Worm (Caenorhabditis elegans) whole organism, L1 larva: ENCODE measurements around the gene Y54E2A.7.
A peak's percentile ranks its signal among the peaks of the same experiment; 100 is the strongest.

Experiments
- C16A3.4 ChIP-seq: fragments of 150-350 bp; optimal IDR thresholded peaks from 2 replicates; lab custom pipeline; 2014; ENCODE audit warnings: missing biosample characterization, missing genetic modification characterization
- F16B12.6 ChIP-seq: fragments of 150-350 bp; optimal IDR thresholded peaks from 2 replicates; lab custom pipeline; 2014; ENCODE audit warnings: missing biosample characterization, missing genetic modification characterization
- blmp-1 ChIP-seq: fragments of 150-350 bp; optimal IDR thresholded peaks from 2 replicates; lab custom pipeline; 2014; ENCODE audit warnings: missing biosample characterization, missing genetic modification characterization
- ceh-63 ChIP-seq: fragments of 200-800 bp; sonication (Bioruptor generic); optimal IDR thresholded peaks from 2 replicates; lab custom pipeline; 2018; ENCODE audit warnings: mild to moderate bottlenecking, missing genetic modification characterization, missing compliant biosample characterization
- ceh-8 ChIP-seq: fragments of 200-800 bp; sonication (Bioruptor generic); optimal IDR thresholded peaks from 2 replicates; lab custom pipeline; 2018; ENCODE audit warnings: mild to moderate bottlenecking, missing genetic modification characterization, moderate library complexity, missing compliant biosample characterization
- ceh-82 ChIP-seq, 3 experiments: fragments of 150-350 bp in 1 of 3; sonication (generic microtip) in 2 of 3; optimal IDR thresholded peaks; 2 replicates each; lab custom pipeline; 2014 to 2017; ENCODE audit warnings: missing biosample characterization in 3 of 3, missing genetic modification characterization in 3 of 3
- ceh-88 ChIP-seq: fragments of 200-800 bp; sonication (Bioruptor generic); IDR thresholded peaks from 2 replicates; pipeline ENCODE4 v1.3.6; 2022; ENCODE audit warnings: missing genetic modification characterization, missing compliant biosample characterization
- ceh-90 ChIP-seq: sonication (generic microtip); optimal IDR thresholded peaks from 2 replicates; lab custom pipeline; 2016; ENCODE audit warnings: missing genetic modification characterization, missing compliant biosample characterization
- ces-1 ChIP-seq: fragments of 150-350 bp; optimal IDR thresholded peaks from 2 replicates; lab custom pipeline; 2014; ENCODE audit warnings: missing biosample characterization, missing genetic modification reagents, missing genetic modification characterization
- dpl-1 ChIP-seq, 3 experiments: fragments of 150-350 bp in 2 of 3; sonication (generic microtip) in 1 of 3; optimal IDR thresholded peaks; 2 replicates each; lab custom pipeline; 2014 to 2017; ENCODE audit warnings: missing biosample characterization in 3 of 3, missing genetic modification characterization in 3 of 3, missing genetic modification reagents in 3 of 3
- efl-1 ChIP-seq, 4 experiments: fragments of 150-350 bp; optimal IDR thresholded peaks in 3 of 4; peaks in 1 of 4; 1 replicate in 1 of 4; 2 replicates in 3 of 4; lab custom pipeline; 2014; ENCODE audit warnings: missing biosample characterization in 2 of 4, missing genetic modification characterization in 2 of 4, missing genetic modification reagents in 2 of 4
- efl-3 ChIP-seq: fragments of 200-800 bp; sonication (Bioruptor generic); optimal IDR thresholded peaks from 2 replicates; lab custom pipeline; 2018; ENCODE audit warnings: mild to moderate bottlenecking, missing genetic modification characterization, missing compliant biosample characterization
- elt-2 ChIP-seq: sonication (generic microtip); optimal IDR thresholded peaks from 2 replicates; lab custom pipeline; 2016; ENCODE audit warnings: missing genetic modification characterization, mild to moderate bottlenecking, inconsistent platforms, missing compliant biosample characterization, missing genetic modification reagents
- fkh-4 ChIP-seq: sonication (generic microtip); optimal IDR thresholded peaks from 2 replicates; lab custom pipeline; 2016; ENCODE audit warnings: missing compliant biosample characterization, missing genetic modification characterization, borderline replicate concordance
- fkh-8 ChIP-seq: sonication (generic microtip); optimal IDR thresholded peaks from 2 replicates; lab custom pipeline; 2016; ENCODE audit warnings: mild to moderate bottlenecking, missing genetic modification characterization, missing compliant biosample characterization
- fos-1 ChIP-seq: fragments of 150-350 bp; optimal IDR thresholded peaks from 2 replicates; lab custom pipeline; 2014; ENCODE audit warnings: missing biosample characterization, missing genetic modification characterization
- irx-1 ChIP-seq: sonication (generic microtip); optimal IDR thresholded peaks from 2 replicates; lab custom pipeline; 2016; ENCODE audit warnings: missing genetic modification characterization, missing compliant biosample characterization
- isw-1 ChIP-seq: fragments of 200-800 bp; sonication (Bioruptor generic); IDR thresholded peaks from 2 replicates; pipeline ENCODE4 v1.3.6; 2022; ENCODE audit warnings: missing genetic modification characterization, missing compliant biosample characterization
- jun-1 ChIP-seq: fragments of 150-350 bp; optimal IDR thresholded peaks from 2 replicates; lab custom pipeline; 2014; ENCODE audit warnings: missing biosample characterization, missing genetic modification reagents, missing genetic modification characterization
- lin-13 ChIP-seq: fragments of 150-350 bp; optimal IDR thresholded peaks from 2 replicates; lab custom pipeline; 2014; ENCODE audit warnings: missing biosample characterization, missing genetic modification reagents, missing genetic modification characterization
- lin-14 ChIP-seq: fragments of 200-800 bp; sonication (Bioruptor generic); optimal IDR thresholded peaks from 2 replicates; lab custom pipeline; 2018; ENCODE audit warnings: mild to moderate bottlenecking, missing genetic modification characterization, moderate library complexity, missing compliant biosample characterization
- lin-15B ChIP-seq: fragments of 150-350 bp; sonication (generic microtip); optimal IDR thresholded peaks from 3 replicates; lab custom pipeline; 2014; ENCODE audit warnings: missing biosample characterization, missing genetic modification characterization
- lin-35 ChIP-seq, 2 experiments: fragments of 150-350 bp; optimal IDR thresholded peaks; 2 replicates each; lab custom pipeline; 2014; ENCODE audit warnings: missing biosample characterization in 2 of 2, missing genetic modification characterization in 2 of 2, missing genetic modification reagents in 2 of 2
- lir-3 ChIP-seq: sonication (generic microtip); optimal IDR thresholded peaks from 2 replicates; lab custom pipeline; 2016; ENCODE audit warnings: mild to moderate bottlenecking, missing genetic modification characterization, moderate library complexity, missing compliant biosample characterization; ENCODE audit not compliant: poor library complexity
- lsy-2 ChIP-seq, 2 experiments: fragments of 150-350 bp; optimal IDR thresholded peaks; 2 replicates each; lab custom pipeline; 2014; ENCODE audit warnings: missing biosample characterization in 2 of 2, missing genetic modification characterization in 2 of 2
- mef-2 ChIP-seq: fragments of 150-350 bp; optimal IDR thresholded peaks from 2 replicates; lab custom pipeline; 2014; ENCODE audit warnings: missing biosample characterization, missing genetic modification characterization
- mep-1 ChIP-seq: fragments of 150-350 bp; optimal IDR thresholded peaks from 2 replicates; lab custom pipeline; 2014; ENCODE audit warnings: missing biosample characterization, missing genetic modification characterization
- nhr-11 ChIP-seq: fragments of 150-350 bp; optimal IDR thresholded peaks from 2 replicates; lab custom pipeline; 2014; ENCODE audit warnings: missing biosample characterization, missing genetic modification characterization
- nhr-12 ChIP-seq: sonication (generic microtip); optimal IDR thresholded peaks from 2 replicates; lab custom pipeline; 2017; ENCODE audit warnings: missing biosample characterization, missing genetic modification characterization
- nhr-19 ChIP-seq: fragments of 200-800 bp; sonication (Bioruptor generic); conservative IDR thresholded peaks from 2 replicates; pipeline ENCODE4 v1.3.6; 2022; ENCODE audit warnings: missing genetic modification characterization, missing compliant biosample characterization
- nhr-237 ChIP-seq: fragments of 150-350 bp; optimal IDR thresholded peaks from 2 replicates; lab custom pipeline; 2014; ENCODE audit warnings: missing biosample characterization, missing genetic modification characterization
- nhr-71 ChIP-seq: sonication (generic microtip); optimal IDR thresholded peaks from 2 replicates; lab custom pipeline; 2016; ENCODE audit warnings: mild to moderate bottlenecking, missing genetic modification characterization, moderate library complexity, missing compliant biosample characterization
- pag-3 ChIP-seq: sonication (generic microtip); optimal IDR thresholded peaks from 2 replicates; lab custom pipeline; 2017; ENCODE audit warnings: missing genetic modification characterization, mild to moderate bottlenecking, missing compliant biosample characterization, antibody characterized with exemption, borderline replicate concordance; ENCODE audit not compliant: insufficient read depth
- pax-3 ChIP-seq: fragments of 200-800 bp; sonication (Bioruptor generic); optimal IDR thresholded peaks from 2 replicates; lab custom pipeline; 2018; ENCODE audit warnings: mild to moderate bottlenecking, missing genetic modification characterization, moderate library complexity, missing compliant biosample characterization
- snpc-4 ChIP-seq: fragments of 150-350 bp; optimal IDR thresholded peaks from 2 replicates; lab custom pipeline; 2014; ENCODE audit warnings: missing biosample characterization, missing genetic modification characterization
- sup-37 ChIP-seq: fragments of 200-800 bp; sonication (Bioruptor generic); optimal IDR thresholded peaks from 2 replicates; lab custom pipeline; 2018; ENCODE audit warnings: mild to moderate bottlenecking, missing genetic modification characterization, missing compliant biosample characterization
- swsn-7 ChIP-seq: sonication (generic microtip); optimal IDR thresholded peaks from 2 replicates; lab custom pipeline; 2016; ENCODE audit warnings: missing genetic modification characterization, missing compliant biosample characterization
- tbx-2 ChIP-seq: sonication (generic microtip); optimal IDR thresholded peaks from 2 replicates; lab custom pipeline; 2016; ENCODE audit warnings: missing genetic modification characterization, missing compliant biosample characterization
- tlp-1 ChIP-seq: fragments of 150-350 bp; optimal IDR thresholded peaks from 2 replicates; lab custom pipeline; 2014; ENCODE audit warnings: missing biosample characterization, missing genetic modification characterization
- unc-98 ChIP-seq: fragments of 200-800 bp; sonication (Bioruptor generic); IDR thresholded peaks from 2 replicates; pipeline ENCODE4 v1.3.6; 2022; ENCODE audit warnings: missing genetic modification characterization, missing compliant biosample characterization
- vab-15 ChIP-seq: sonication (generic microtip); optimal IDR thresholded peaks from 2 replicates; lab custom pipeline; 2017; ENCODE audit warnings: missing genotype, mild to moderate bottlenecking, missing genetic modification characterization, missing compliant biosample characterization
- xbp-1 ChIP-seq: sonication (generic microtip); optimal IDR thresholded peaks from 2 replicates; lab custom pipeline; 2016; ENCODE audit warnings: missing genetic modification characterization, missing compliant biosample characterization
- ztf-11 ChIP-seq, 2 experiments: sonication (generic microtip); optimal IDR thresholded peaks; 2 replicates each; lab custom pipeline; 2016 to 2017; ENCODE audit warnings: missing genetic modification characterization in 2 of 2, missing biosample characterization in 1 of 2, missing compliant biosample characterization in 1 of 2

Gene Y54E2A.7

ce11 chrII:14810609-14811008 lies 37.8 kb upstream of the Y54E2A.7 start (continued):
- no peak for TF ChIP-seq lin-13 (GFP tag; lab: Kevin White, UChicago)

ce11 chrII:14808686-14809085 lies 35.9 kb upstream of the Y54E2A.7 start, which contains the start of gene W01D2.6:
Gene W01D2.6 (plus strand): TSS chrII:14808986.
- no peak for TF ChIP-seq ceh-82 (tag; optimal IDR thresholded peaks at IDR 0.05; lab: Kevin White, UChicago)
- no peak for TF ChIP-seq lin-35 (GFP tag; optimal IDR thresholded peaks at IDR 0.05; lab: Kevin White, UChicago)
- TF ChIP-seq F16B12.6: no peak
- no peak for TF ChIP-seq isw-1 (GFP tag; lab: Robert Waterston, UW)
- no peak for TF ChIP-seq unc-98 (GFP tag; lab: Robert Waterston, UW)
- no peak for TF ChIP-seq ztf-11 (tag; optimal IDR thresholded peaks at IDR 0.05; lab: Kevin White, UChicago)
- no peak for TF ChIP-seq pag-3
- TF ChIP-seq dpl-1 (GFP tag; optimal IDR thresholded peaks at IDR 0.05; lab: Kevin White, UChicago): no peak
- TF ChIP-seq nhr-237 (tag; lab: Kevin White, UChicago): no peak
- no peak for TF ChIP-seq snpc-4 (tag; lab: Kevin White, UChicago)
- TF ChIP-seq irx-1 (tag; lab: Kevin White, UChicago): no peak
- TF ChIP-seq elt-2 (tag; lab: Kevin White, UChicago): no peak
- no peak for TF ChIP-seq fkh-8 (tag; lab: Kevin White, UChicago)
- no peak for TF ChIP-seq lin-14
- no peak for TF ChIP-seq mef-2 (tag; lab: Kevin White, UChicago)
- TF ChIP-seq, all 84 proteins: peak for 0

ce11 chrII:14805686-14806085 lies 32.9 kb upstream of the Y54E2A.7 start, which contains the start of gene srt-11:
Gene srt-11 (plus strand): TSS chrII:14805986.
- TF ChIP-seq efl-1 (optimal IDR thresholded peaks at IDR 0.05; lab: Kevin White, UChicago) (no peak), efl-1 (GFP tag; optimal IDR thresholded peaks at IDR 0.05 in 1 of 2; lab: Kevin White, UChicago) (peak in 1 of 2 experiments; percentile 51), ceh-90 (tag; lab: Kevin White, UChicago) (no peak), tbx-2 (tag; lab: Kevin White, UChicago) (no peak), nhr-11 (tag; lab: Kevin White, UChicago) (no peak), F16B12.6 (no peak), fkh-4 (tag; lab: Kevin White, UChicago) (no peak), nhr-71 (no peak), ceh-8 (GFP tag; lab: Kevin White, UChicago) (peak; percentile 3)

- TF ChIP-seq ceh-82 (tag; optimal IDR thresholded peaks at IDR 0.05; lab: Kevin White, UChicago): peak; percentile 50 to 66 (median 60)
- peak; percentile 84 for TF ChIP-seq swsn-7 (tag; lab: Kevin White, UChicago)
- peak; percentile 46 to 54 for TF ChIP-seq lin-35 (GFP tag; optimal IDR thresholded peaks at IDR 0.05; lab: Kevin White, UChicago)
- no peak for TF ChIP-seq nhr-12 (tag; lab: Kevin White, UChicago)
- no peak for TF ChIP-seq ceh-63 (GFP tag; lab: Kevin White, UChicago)
- TF ChIP-seq xbp-1 (tag; lab: Kevin White, UChicago): peak; percentile 69
- peak; percentile 31 for TF ChIP-seq elt-2 (tag; lab: Kevin White, UChicago)
- peak; percentile 59 for TF ChIP-seq efl-3 (GFP tag; lab: Kevin White, UChicago)
- peak; percentile 48 for TF ChIP-seq blmp-1
- TF ChIP-seq jun-1 (tag; lab: Kevin White, UChicago): peak; percentile 37
- peak; percentile 59 for TF ChIP-seq sup-37 (GFP tag; lab: Kevin White, UChicago)
- TF ChIP-seq lsy-2 (tag; optimal IDR thresholded peaks at IDR 0.05; lab: Kevin White, UChicago): peak; percentile 62 to 65
- TF ChIP-seq ceh-88: peak; percentile 54; the same call in 1 of the 2 replicates
- TF ChIP-seq ces-1 (GFP tag; lab: Kevin White, UChicago): no peak
- TF ChIP-seq ceh-8 (GFP tag; lab: Kevin White, UChicago): peak; percentile 64
- TF ChIP-seq fos-1: no peak
- TF ChIP-seq lin-13 (GFP tag; lab: Kevin White, UChicago): peak; percentile 28
- no peak for TF ChIP-seq nhr-11 (tag; lab: Kevin White, UChicago)
- TF ChIP-seq mep-1 (tag; lab: Kevin White, UChicago): peak; percentile 26
- peak; percentile 73 for TF ChIP-seq lin-14
- TF ChIP-seq pax-3: peak; percentile 13
- TF ChIP-seq snpc-4 (tag; lab: Kevin White, UChicago): peak; percentile 99
- TF ChIP-seq tlp-1 (tag; lab: Kevin White, UChicago): no peak
- TF ChIP-seq lir-3: peak; percentile 32
- peak; percentile 47 for TF ChIP-seq vab-15 (tag; lab: Kevin White, UChicago)
- TF ChIP-seq ceh-90 (tag; lab: Kevin White, UChicago): no peak
- TF ChIP-seq nhr-237 (tag; lab: Kevin White, UChicago): no peak
- TF ChIP-seq C16A3.4: peak; percentile 47
- peak; percentile 82 for TF ChIP-seq nhr-19 (GFP tag; lab: Robert Waterston, UW)
- TF ChIP-seq fkh-4 (tag; lab: Kevin White, UChicago): no peak
- peak; percentile 10 for TF ChIP-seq lin-15B (tag; lab: Kevin White, UChicago)
Measured at ce11 chrII:14804259-14804899, 31.6 kb upstream of the Y54E2A.7 start, which contains the start of gene W01D2.3. Gene W01D2.3 (minus strand): TSS chrII:14804309.
